Worm (Caenorhabditis elegans): ENCODE data around the gene ZC53.22.

The ZC53.22 gene

DNA sequence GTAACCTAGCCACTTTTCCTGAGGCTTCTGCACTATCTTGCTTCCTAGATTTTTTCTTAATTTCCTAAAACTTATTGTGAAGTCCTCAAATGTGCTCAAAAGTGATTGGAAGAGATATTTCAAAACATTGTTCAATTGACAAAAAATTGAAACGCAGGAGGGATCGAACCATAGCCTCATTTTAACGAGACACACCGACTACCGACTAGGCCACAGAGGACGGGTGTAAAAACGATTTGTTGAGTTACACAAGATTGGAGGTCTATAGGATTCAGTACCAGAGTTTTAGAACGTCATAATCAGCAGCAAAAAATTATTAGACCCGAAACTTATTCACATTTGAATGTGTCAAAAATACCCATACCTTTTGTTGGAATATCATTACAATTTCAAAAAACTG, 17.1 kb upstream of the ZC53.22 start:
- TF ChIP-seq hmg-1.1 (GFP tag; IDR thresholded peaks at IDR 0.05): no peak
- peak; percentile 54 for TF ChIP-seq duxl-1 (tag; optimal IDR thresholded peaks at IDR 0.05; ENCODE audit: poor library complexity)
- TF ChIP-seq daf-12 (tag; optimal IDR thresholded peaks at IDR 0.05): no peak
- no peak; the same call in 1 of the 2 replicates for TF ChIP-seq arid-1 (GFP tag; conservative IDR thresholded peaks at IDR 0.05)
- no peak for TF ChIP-seq dmd-6 (GFP tag; IDR thresholded peaks at IDR 0.05)
- no peak for TF ChIP-seq aha-1 (tag)
- no peak for TF ChIP-seq F44E2.7 (GFP tag; IDR thresholded peaks at IDR 0.05)
- TF ChIP-seq nhr-237 (tag; optimal IDR thresholded peaks at IDR 0.05): no peak
- no peak for TF ChIP-seq ztf-11 (tag; optimal IDR thresholded peaks at IDR 0.05)
- no peak for TF ChIP-seq spr-1 (tag; optimal IDR thresholded peaks at IDR 0.05)
- TF ChIP-seq spr-3 (GFP tag; optimal IDR thresholded peaks at IDR 0.05): no peak
- no peak for TF ChIP-seq R02D3.7 (tag; optimal IDR thresholded peaks at IDR 0.05)
- TF ChIP-seq nhr-76 (tag; optimal IDR thresholded peaks at IDR 0.05): no peak
- TF ChIP-seq Y75B8A.6 (GFP tag; IDR thresholded peaks at IDR 0.05): no peak
- peak; percentile 1 for TF ChIP-seq lin-13 (GFP tag; optimal IDR thresholded peaks at IDR 0.05)

DNA sequence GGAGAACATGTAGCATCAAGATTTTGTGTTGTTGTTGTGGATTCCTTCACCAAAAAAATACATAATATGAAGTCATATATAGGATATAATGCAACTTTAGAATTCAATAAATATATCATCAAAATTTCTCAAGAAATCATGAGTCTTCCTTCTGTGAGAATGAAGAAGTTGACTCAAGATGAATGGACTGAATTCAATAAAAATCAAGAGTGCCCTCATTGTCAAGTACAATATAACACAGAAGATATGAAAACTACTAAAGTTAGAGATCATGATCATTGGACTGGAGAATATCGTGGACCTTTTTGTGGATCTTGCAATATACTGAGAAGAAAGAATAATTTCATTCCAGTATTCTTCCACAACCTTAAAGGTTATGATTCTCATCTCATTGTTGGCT, 13.2 kb upstream of the ZC53.22 start:
- TF ChIP-seq lin-13 (GFP tag; optimal IDR thresholded peaks at IDR 0.05) (no peak), tra-1 (GFP tag; IDR thresholded peaks at IDR 0.05) (no peak), aha-1 (tag) (peak; percentile 67), ceh-28 (tag; optimal IDR thresholded peaks at IDR 0.05) (no peak), sdz-12 (GFP tag; optimal IDR thresholded peaks at IDR 0.05) (no peak), php-3 (GFP tag; IDR thresholded peaks at IDR 0.05) (no peak), egl-27 (tag; optimal IDR thresholded peaks at IDR 0.05) (no peak), unc-62 (GFP tag; optimal IDR thresholded peaks at IDR 0.05 in 1 of 2) (peak in 1 of 2 experiments; percentile 95), unc-62 (tag; optimal IDR thresholded peaks at IDR 0.05) (no peak), ama-1 (optimal IDR thresholded peaks at IDR 0.05) (no peak), nhr-77 (tag; optimal IDR thresholded peaks at IDR 0.05) (no peak)

- no peak for TF ChIP-seq zip-2 (tag; optimal IDR thresholded peaks at IDR 0.05)
- TF ChIP-seq ama-1 (optimal IDR thresholded peaks at IDR 0.05): no peak
- TF ChIP-seq set-16 (GFP tag; IDR thresholded peaks at IDR 0.05): no peak
- no peak for TF ChIP-seq pqm-1 (tag; optimal IDR thresholded peaks at IDR 0.05)
- TF ChIP-seq arid-1 (GFP tag; conservative IDR thresholded peaks at IDR 0.05): no peak
- TF ChIP-seq lin-1 (GFP tag; IDR thresholded peaks at IDR 0.05): no peak
- TF ChIP-seq nhr-76 (tag; optimal IDR thresholded peaks at IDR 0.05): no peak
- TF ChIP-seq ctbp-1 (GFP tag; IDR thresholded peaks at IDR 0.05): no peak
- TF ChIP-seq nhr-111 (GFP tag; optimal IDR thresholded peaks at IDR 0.05): no peak
- no peak for TF ChIP-seq dmd-9 (GFP tag; IDR thresholded peaks at IDR 0.05)
- no peak for TF ChIP-seq nhr-25 (tag; optimal IDR thresholded peaks at IDR 0.05; ENCODE audit: borderline replicate concordance, insufficient read depth)
- TF ChIP-seq F37D6.2 (tag; optimal IDR thresholded peaks at IDR 0.05): no peak
- TF ChIP-seq Y75B8A.6 (GFP tag; IDR thresholded peaks at IDR 0.05): no peak
- TF ChIP-seq F26F4.8 (GFP tag; conservative IDR thresholded peaks at IDR 0.05): no peak
- TF ChIP-seq gei-8 (GFP tag; optimal IDR thresholded peaks at IDR 0.05): no peak
- no peak for TF ChIP-seq snpc-4 (tag; optimal IDR thresholded peaks at IDR 0.05)
These were observed 1.9 kb upstream of the ZC53.22 start, which contains the start of gene ZC53.2 for ce11 chrX:1924138-1924537. Gene ZC53.2, minus strand, starts transcription at chrX:1924238.

ce11 chrX:1917169-1917568, 5.0 kb downstream of the ZC53.22 start, which contains the start of gene dot-1.5:
Gene dot-1.5, plus strand, starts transcription at chrX:1917469.
- no peak for TF ChIP-seq zip-2 (tag; optimal IDR thresholded peaks at IDR 0.05)
- no peak for TF ChIP-seq nhr-48 (tag; optimal IDR thresholded peaks at IDR 0.05)
- no peak for TF ChIP-seq F44E2.7 (GFP tag; IDR thresholded peaks at IDR 0.05)
- TF ChIP-seq mdt-29 (GFP tag; IDR thresholded peaks at IDR 0.05): no peak
- no peak for TF ChIP-seq dmd-9 (GFP tag; IDR thresholded peaks at IDR 0.05)
- no peak for TF ChIP-seq aha-1 (tag)
- no peak for TF ChIP-seq Y48G9A.11 (GFP tag; IDR thresholded peaks at IDR 0.05)
- TF ChIP-seq tra-1 (GFP tag; IDR thresholded peaks at IDR 0.05): no peak
- TF ChIP-seq ces-1 (GFP tag; optimal IDR thresholded peaks at IDR 0.05): no peak
- no peak for TF ChIP-seq mep-1 (tag; optimal IDR thresholded peaks at IDR 0.05)

All from whole organism, L4 larva.